Worm (Caenorhabditis elegans) whole organism, L4/young adult: ENCODE measurements around the gene swt-1.

Experiments used
- W03F9.2 ChIP-seq: fragments of 150-350 bp; optimal IDR thresholded peaks from 2 replicates; lab custom pipeline; 2014; ENCODE audit warnings: missing biosample characterization, missing genetic modification characterization
- him-1 ChIP-seq: sonication (generic microtip); optimal IDR thresholded peaks from 2 replicates; lab custom pipeline; 2016; ENCODE audit warnings: missing genotype, missing genetic modification reagents, missing genetic modification characterization, missing compliant biosample characterization

DNA sequence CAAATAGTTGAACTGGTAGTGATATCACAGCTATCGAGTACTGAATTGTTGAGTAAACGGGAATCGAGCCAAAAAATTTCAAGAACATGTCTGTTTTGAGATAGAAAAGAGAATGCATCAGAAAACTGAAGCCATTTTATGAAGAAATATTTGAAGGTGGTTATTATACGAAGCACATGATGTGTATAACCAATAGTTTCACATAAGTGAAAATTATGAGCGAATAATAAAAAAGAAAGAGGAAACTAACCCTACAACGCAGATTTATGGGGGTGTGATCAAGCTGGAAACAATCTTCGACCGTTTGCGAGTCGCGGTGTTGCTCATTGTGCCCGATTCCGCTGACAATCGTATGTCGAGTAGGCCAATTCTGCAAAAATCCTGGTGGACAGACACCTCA is 34.0 kb upstream of the swt-1 start, which contains the start of gene srh-282:
- no peak for TF ChIP-seq W03F9.2 (tag; lab: Kevin White, UChicago)
- TF ChIP-seq him-1: no peak
